Fruit fly (Drosophila melanogaster) whole organism, embryonic: ENCODE measurements around the gene PNKP.

ENCODE experiments used
- Abd-B ChIP-seq: fragments of 200-800 bp; sonication (Bioruptor generic); optimal IDR thresholded peaks from 2 replicates; lab custom pipeline; 2018; ENCODE audit warnings: missing biosample characterization, mild to moderate bottlenecking, missing genetic modification characterization, moderate library complexity
- Bteb2 ChIP-seq: fragments of 200-800 bp; sonication (Bioruptor generic); optimal IDR thresholded peaks from 2 replicates; lab custom pipeline; 2016; ENCODE audit warnings: missing biosample characterization, missing genetic modification characterization
- CG1024 ChIP-seq: fragments of 200-800 bp; sonication (Bioruptor generic); IDR thresholded peaks from 2 replicates; pipeline ENCODE4 v1.3.6; 2022; ENCODE audit warnings: missing biosample characterization, missing genetic modification characterization
- CG11696 ChIP-seq: fragments of 200-800 bp; sonication (Bioruptor generic); IDR thresholded peaks from 2 replicates; pipeline ENCODE4 v1.3.6; 2022; ENCODE audit warnings: missing biosample characterization, missing genetic modification characterization
- CG12219 ChIP-seq: fragments of 200-800 bp; sonication (Bioruptor generic); optimal IDR thresholded peaks from 3 replicates; lab custom pipeline; 2018; ENCODE audit warnings: missing biosample characterization, mild to moderate bottlenecking, missing genetic modification characterization
- CG12236 ChIP-seq: fragments of 200-800 bp; sonication (Bioruptor generic); optimal IDR thresholded peaks from 2 replicates; lab custom pipeline; 2016; ENCODE audit warnings: missing biosample characterization, missing genetic modification characterization
- CG12659 ChIP-seq: fragments of 200-800 bp; sonication (Bioruptor generic); optimal IDR thresholded peaks from 3 replicates; lab custom pipeline; 2017; ENCODE audit warnings: mild to moderate bottlenecking, missing biosample characterization, missing genetic modification reagents, missing genetic modification characterization
- CG13287 ChIP-seq: fragments of 200-800 bp; sonication (Bioruptor generic); IDR thresholded peaks from 2 replicates; pipeline ENCODE4 v1.3.6; 2022; ENCODE audit warnings: missing biosample characterization, missing genetic modification characterization; ENCODE audit not compliant: partially characterized antibody
- CG14441 ChIP-seq: fragments of 200-800 bp; sonication (Bioruptor generic); IDR thresholded peaks from 2 replicates; pipeline ENCODE4 v1.3.6; 2022; ENCODE audit warnings: missing biosample characterization, missing genetic modification characterization
- CG17359 ChIP-seq: fragments of 200-800 bp; sonication (Bioruptor generic); optimal IDR thresholded peaks from 3 replicates; lab custom pipeline; 2018; ENCODE audit warnings: missing biosample characterization, mild to moderate bottlenecking, missing genetic modification characterization, moderate library complexity
- CG1792 ChIP-seq: fragments of 200-800 bp; sonication (Bioruptor generic); optimal IDR thresholded peaks from 2 replicates; lab custom pipeline; 2016; ENCODE audit warnings: missing biosample characterization, missing genetic modification characterization
- CG18599 ChIP-seq: fragments of 200-800 bp; sonication (Bioruptor generic); optimal IDR thresholded peaks from 3 replicates; lab custom pipeline; 2017; ENCODE audit warnings: missing biosample characterization, missing genetic modification characterization, mild to moderate bottlenecking, moderate library complexity, missing genetic modification reagents
- CG18764 ChIP-seq: fragments of 200-800 bp; sonication (Bioruptor generic); optimal IDR thresholded peaks from 3 replicates; lab custom pipeline; 2016; ENCODE audit warnings: missing biosample characterization, missing genetic modification characterization
- CG30020 ChIP-seq: fragments of 200-800 bp; optimal IDR thresholded peaks from 2 replicates; lab custom pipeline; 2019; ENCODE audit warnings: missing biosample characterization, mild to moderate bottlenecking, missing genetic modification characterization, moderate library complexity
- CG31441 ChIP-seq: fragments of 200-800 bp; sonication (Bioruptor generic); IDR thresholded peaks from 2 replicates; pipeline ENCODE4 v1.3.6; 2022; ENCODE audit warnings: missing biosample characterization, missing genetic modification characterization
- CG3163 ChIP-seq: fragments of 200-800 bp; sonication (Bioruptor generic); optimal IDR thresholded peaks from 3 replicates; lab custom pipeline; 2016; ENCODE audit warnings: missing biosample characterization, missing genetic modification characterization
- CG3995 ChIP-seq: fragments of 200-800 bp; sonication (Bioruptor generic); optimal IDR thresholded peaks from 3 replicates; lab custom pipeline; 2016; ENCODE audit warnings: missing biosample characterization, missing genetic modification characterization
- CG4328 ChIP-seq: fragments of 200-800 bp; sonication (Bioruptor generic); optimal IDR thresholded peaks from 3 replicates; lab custom pipeline; 2017; ENCODE audit warnings: missing biosample characterization, missing genetic modification reagents, missing genetic modification characterization
- CG4360 ChIP-seq: fragments of 200-800 bp; sonication (Bioruptor generic); IDR thresholded peaks from 2 replicates; pipeline ENCODE4 v1.3.6; 2022; ENCODE audit warnings: missing biosample characterization, missing genetic modification characterization
- CG4404 ChIP-seq: fragments of 200-800 bp; sonication (Bioruptor generic); IDR thresholded peaks from 2 replicates; pipeline ENCODE4 v1.3.6; 2022; ENCODE audit warnings: missing biosample characterization, missing genetic modification characterization
- CG6175 ChIP-seq: fragments of 200-800 bp; sonication (Bioruptor generic); IDR thresholded peaks from 3 replicates; pipeline ENCODE4 v1.3.6; 2022; ENCODE audit warnings: missing biosample characterization, missing genetic modification characterization
- CG7357 ChIP-seq: fragments of 200-800 bp; sonication (Bioruptor generic); IDR thresholded peaks from 3 replicates; pipeline ENCODE4 v1.3.6; 2022; ENCODE audit warnings: missing biosample characterization, missing genetic modification characterization
- CG9817 ChIP-seq: fragments of 200-800 bp; sonication (Bioruptor generic); optimal IDR thresholded peaks from 2 replicates; lab custom pipeline; 2018; ENCODE audit warnings: missing biosample characterization, mild to moderate bottlenecking, missing genetic modification characterization, moderate library complexity
- CoRest ChIP-seq: fragments of 200-800 bp; sonication (Bioruptor generic); optimal IDR thresholded peaks from 3 replicates; lab custom pipeline; 2018; ENCODE audit warnings: missing biosample characterization, mild to moderate bottlenecking, missing genetic modification characterization, moderate library complexity
- CrebB ChIP-seq: fragments of 200-800 bp; sonication (Bioruptor generic); optimal IDR thresholded peaks from 3 replicates; lab custom pipeline; 2018; ENCODE audit warnings: missing biosample characterization, mild to moderate bottlenecking, missing genetic modification characterization
- Dad ChIP-seq: fragments of 200-800 bp; sonication (Bioruptor generic); optimal IDR thresholded peaks from 3 replicates; lab custom pipeline; 2016; ENCODE audit warnings: missing biosample characterization, missing genetic modification characterization
- E2f1 ChIP-seq: fragments of 200-800 bp; sonication (Bioruptor generic); IDR thresholded peaks from 2 replicates; pipeline ENCODE4 v1.3.6; 2022; ENCODE audit warnings: missing biosample characterization, missing genetic modification characterization
- Lhr ChIP-seq: fragments of 200-800 bp; sonication (Bioruptor generic); optimal IDR thresholded peaks from 3 replicates; lab custom pipeline; 2017; ENCODE audit warnings: mild to moderate bottlenecking, missing biosample characterization, missing genetic modification reagents, missing genetic modification characterization
- Mad ChIP-seq: fragments of 200-800 bp; sonication (Bioruptor generic); optimal IDR thresholded peaks from 2 replicates; lab custom pipeline; 2016; ENCODE audit warnings: missing biosample characterization, missing genetic modification characterization
- Med ChIP-seq: fragments of 200-800 bp; sonication (Bioruptor generic); peaks from one replicate; lab custom pipeline; 2016; ENCODE audit warnings: missing biosample characterization, missing genetic modification characterization, mild to moderate bottlenecking, inconsistent platforms, moderate library complexity
- Opbp ChIP-seq: fragments of 200-800 bp; sonication (Bioruptor generic); IDR thresholded peaks from 3 replicates; pipeline ENCODE4 v1.3.6; 2022; ENCODE audit warnings: missing biosample characterization, missing genetic modification characterization; ENCODE audit not compliant: partially characterized antibody
- Stat92E ChIP-seq, 3 experiments: fragments of >200 bp in 2 of 3; fragments of 200-800 bp in 1 of 3; sonication (Bioruptor generic) in 1 of 3; optimal IDR thresholded peaks; 2 replicates each; lab custom pipeline; 2017 to 2019; ENCODE audit warnings: missing biosample characterization in 3 of 3, missing genetic modification characterization in 3 of 3, mild to moderate bottlenecking in 1 of 3, moderate library complexity in 1 of 3
- Usf ChIP-seq: fragments of 200-800 bp; sonication (Bioruptor generic); optimal IDR thresholded peaks from 2 replicates; lab custom pipeline; 2017; ENCODE audit warnings: missing genotype, missing biosample characterization, missing genetic modification characterization
- Vsx1 ChIP-seq: fragments of 200-800 bp; sonication (Bioruptor generic); optimal IDR thresholded peaks from 2 replicates; lab custom pipeline; 2017; ENCODE audit warnings: missing biosample characterization, mild to moderate bottlenecking, missing genetic modification characterization, missing genetic modification reagents
- Xrp1 ChIP-seq: fragments of 200-800 bp; sonication (Bioruptor generic); IDR thresholded peaks from 2 replicates; pipeline ENCODE4 v1.3.6; 2022; ENCODE audit warnings: missing biosample characterization, missing genetic modification characterization
- ap ChIP-seq: fragments of 200-800 bp; sonication (Bioruptor generic); IDR thresholded peaks from 2 replicates; pipeline ENCODE4 v1.3.6; 2022; ENCODE audit warnings: missing biosample characterization, missing genetic modification characterization
- ase ChIP-seq: fragments of 200-800 bp; sonication (Bioruptor generic); IDR thresholded peaks from 3 replicates; pipeline ENCODE4 v1.3.6; 2022; ENCODE audit warnings: missing biosample characterization, missing genetic modification characterization
- bsh ChIP-seq, 2 experiments: fragments of 200-800 bp; sonication (Bioruptor generic); optimal IDR thresholded peaks; 2 replicates each; lab custom pipeline; 2017 to 2018; ENCODE audit warnings: mild to moderate bottlenecking in 2 of 2, missing biosample characterization in 2 of 2, missing genetic modification characterization in 2 of 2, moderate library complexity in 1 of 2
- croc ChIP-seq: fragments of 200-800 bp; sonication (Bioruptor generic); conservative IDR thresholded peaks from 3 replicates; pipeline ENCODE4 v1.3.6; 2022; ENCODE audit warnings: missing biosample characterization, missing genetic modification characterization
- disco-r ChIP-seq: fragments of 200-800 bp; sonication (Bioruptor generic); optimal IDR thresholded peaks from 2 replicates; lab custom pipeline; 2016; ENCODE audit warnings: missing biosample characterization, missing genetic modification characterization
- ems ChIP-seq: fragments of 200-800 bp; sonication (Bioruptor generic); optimal IDR thresholded peaks from 3 replicates; lab custom pipeline; 2016; ENCODE audit warnings: missing biosample characterization, missing genetic modification characterization
- maf-S ChIP-seq: fragments of 200-800 bp; sonication (Bioruptor generic); optimal IDR thresholded peaks from 2 replicates; lab custom pipeline; 2016; ENCODE audit warnings: missing biosample characterization, missing genetic modification characterization
- nerfin-2 ChIP-seq: fragments of 200-800 bp; sonication (Bioruptor generic); IDR thresholded peaks from 2 replicates; pipeline ENCODE4 v1.3.6; 2022; ENCODE audit warnings: missing biosample characterization, missing genetic modification characterization; ENCODE audit not compliant: partially characterized antibody
- repo ChIP-seq: fragments of 200-800 bp; sonication (Bioruptor generic); optimal IDR thresholded peaks from 2 replicates; lab custom pipeline; 2016; ENCODE audit warnings: missing biosample characterization, missing genetic modification characterization
- sd ChIP-seq: fragments of 200-800 bp; sonication (Bioruptor generic); optimal IDR thresholded peaks from 3 replicates; lab custom pipeline; 2018; ENCODE audit warnings: missing biosample characterization, mild to moderate bottlenecking, missing genetic modification characterization, moderate library complexity
- sim ChIP-seq: fragments of 200-800 bp; sonication (Bioruptor generic); IDR thresholded peaks from 2 replicates; pipeline ENCODE4 v1.3.6; 2022; ENCODE audit warnings: missing biosample characterization, missing genetic modification characterization
- sima ChIP-seq: fragments of 200-800 bp; sonication (Bioruptor generic); optimal IDR thresholded peaks from 2 replicates; lab custom pipeline; 2016; ENCODE audit warnings: missing biosample characterization, missing genetic modification characterization
- stwl ChIP-seq: fragments of 200-800 bp; sonication (Bioruptor generic); optimal IDR thresholded peaks from 3 replicates; lab custom pipeline; 2018; ENCODE audit warnings: missing biosample characterization, mild to moderate bottlenecking, missing genetic modification characterization, moderate library complexity
- trem ChIP-seq: fragments of 200-800 bp; optimal IDR thresholded peaks from 3 replicates; lab custom pipeline; 2019; ENCODE audit warnings: missing biosample characterization, mild to moderate bottlenecking, missing genetic modification characterization, moderate library complexity
- twi ChIP-seq: fragments of 200-800 bp; optimal IDR thresholded peaks from 2 replicates; lab custom pipeline; 2019; ENCODE audit warnings: missing biosample characterization, mild to moderate bottlenecking, missing genetic modification characterization, moderate library complexity
- wor ChIP-seq: fragments of 200-800 bp; sonication (Bioruptor generic); IDR thresholded peaks from 2 replicates; pipeline ENCODE4 v1.3.6; 2022; ENCODE audit warnings: missing biosample characterization, missing genetic modification characterization
- yki ChIP-seq: fragments of >200 bp; optimal IDR thresholded peaks from 3 replicates; lab custom pipeline; 2018

PNKP gene

dm6 chr3R:8313038-8313437 lies 30.3 kb downstream of the PNKP start, which contains the start of gene CG7483 (continued):
- TF ChIP-seq CG7357 (GFP tag; lab: Robert Waterston, UW) (no peak), sd (tag; lab: Kevin White, UChicago) (peak; percentile 56), Bteb2 (no peak), Mad (GFP tag; lab: Kevin White, UChicago) (no peak), CoRest (tag; lab: Kevin White, UChicago) (peak; percentile 10), sima (GFP tag; lab: Kevin White, UChicago) (no peak), disco-r (GFP tag; lab: Kevin White, UChicago) (no peak), Usf (GFP tag; lab: Kevin White, UChicago) (no peak), Vsx1 (GFP tag; lab: Kevin White, UChicago) (no peak), CG11696 (GFP tag; lab: Robert Waterston, UW) (no peak), CG6175 (GFP tag; lab: Robert Waterston, UW) (no peak), CG17359 (no peak), Dad (GFP tag; lab: Kevin White, UChicago) (no peak), CG1024 (GFP tag; lab: Robert Waterston, UW) (no peak), CG3995 (GFP tag; lab: Kevin White, UChicago) (peak; percentile 15), CG12236 (GFP tag; lab: Kevin White, UChicago) (no peak), E2f1 (no peak), ase (GFP tag; lab: Robert Waterston, UW) (no peak), ap (GFP tag; lab: Robert Waterston, UW) (no peak), wor (GFP tag; lab: Robert Waterston, UW) (no peak), ems (GFP tag; lab: Kevin White, UChicago) (no peak), Xrp1 (no peak), CG4404 (GFP tag; lab: Robert Waterston, UW) (no peak), CG18599 (no peak), yki (lab: Kevin White, UChicago) (no peak), Med (GFP tag; lab: Kevin White, UChicago) (peak; percentile 64), twi (tag; lab: Kevin White, UChicago) (no peak), sim (GFP tag; lab: Robert Waterston, UW) (no peak), stwl (tag; lab: Kevin White, UChicago) (peak; percentile 30), CG1792 (no peak), trem (tag; lab: Kevin White, UChicago) (peak; percentile 58), CG13287 (GFP tag; lab: Robert Waterston, UW) (peak; percentile 95), Abd-B (GFP tag; lab: Kevin White, UChicago) (no peak), CG4360 (no peak), nerfin-2 (GFP tag; lab: Robert Waterston, UW) (peak; percentile 79), CG12219 (GFP tag; lab: Kevin White, UChicago) (no peak), CG3163 (GFP tag; lab: Kevin White, UChicago) (no peak), CG18764 (GFP tag; lab: Kevin White, UChicago) (no peak), CG30020 (tag; lab: Kevin White, UChicago) (no peak), maf-S (GFP tag; lab: Kevin White, UChicago) (no peak), croc (GFP tag; lab: Robert Waterston, UW) (no peak), repo (GFP tag; lab: Kevin White, UChicago) (no peak), Opbp (GFP tag; lab: Robert Waterston, UW) (peak; percentile 82; the same call in 2 of the 3 replicates), CG9817 (tag; lab: Kevin White, UChicago) (no peak), CG31441 (GFP tag; lab: Robert Waterston, UW) (0 out of 2 replicates have a peak, but pooled peaks have one; percentile 18), Stat92E (GFP tag; optimal IDR thresholded peaks at IDR 0.05; lab: Kevin White, UChicago) (peak in 1 of 3 experiments; percentile 43), CG4328 (no peak), Lhr (peak; percentile 21), CrebB (tag; lab: Kevin White, UChicago) (no peak), CG14441 (GFP tag; lab: Robert Waterston, UW) (no peak), CG12659 (peak; percentile 42), bsh (GFP tag; optimal IDR thresholded peaks at IDR 0.05; lab: Kevin White, UChicago) (no peak)
